Fruit fly (Drosophila melanogaster): ENCODE results near the gene CG2278.

CG2278 gene

dm6 chrX:8147649-8148048 is 22.4 kb downstream of the CG2278 start, which contains the start of gene CG15336:
Gene CG15336, plus strand, starts transcription at chrX:8147949.
- no peak for TF ChIP-seq Sin3A (optimal IDR thresholded peaks at IDR 0.05)
- no peak for TF ChIP-seq ttk (optimal IDR thresholded peaks at IDR 0.05)
- no peak for TF ChIP-seq psq (optimal IDR thresholded peaks at IDR 0.05)
- no peak for TF ChIP-seq Myc (optimal IDR thresholded peaks at IDR 0.05)
- no peak for TF ChIP-seq insv (optimal IDR thresholded peaks at IDR 0.05)
- TF ChIP-seq h (optimal IDR thresholded peaks at IDR 0.05), result no peak

DNA sequence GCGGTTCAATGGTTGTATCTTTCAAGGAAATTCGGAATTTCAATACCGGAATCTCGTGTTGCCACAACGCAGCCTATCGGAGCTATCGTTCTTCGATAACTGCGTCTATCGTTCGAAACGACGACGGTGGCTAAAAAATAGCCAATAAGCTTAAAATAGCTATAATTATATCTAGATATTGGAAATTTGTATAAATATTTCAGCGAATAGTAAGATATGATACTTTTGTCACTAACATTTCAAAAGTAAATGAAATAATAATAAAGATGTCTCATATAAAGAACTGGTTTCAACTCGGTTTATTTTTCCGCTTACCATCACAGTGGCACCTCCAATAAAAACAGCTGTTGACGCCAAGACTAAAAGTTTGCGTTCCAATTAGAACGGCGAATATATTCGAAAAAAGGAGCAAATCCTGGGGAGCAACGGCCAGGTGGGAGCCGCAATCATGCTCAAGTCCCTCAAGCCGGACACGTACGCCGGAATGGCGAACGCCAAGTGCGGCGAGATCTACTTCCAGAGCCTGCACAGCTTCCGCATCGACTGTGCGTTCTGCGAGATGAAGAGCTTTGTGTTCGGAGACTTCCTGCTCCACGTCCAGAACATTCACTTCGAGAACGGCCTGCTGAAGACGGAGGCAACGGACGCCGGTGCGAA is 24.4 kb downstream of the CG2278 start, which contains the start of the genes alpha-PheRS and CG2129:
Gene alpha-PheRS (minus strand): TSS at position 102 of the 657 bp plus-strand sequence.
Gene CG2129 (plus strand): TSS at position 339 of the 657 bp plus-strand sequence.
- TF ChIP-seq Myc (optimal IDR thresholded peaks at IDR 0.05), result no peak
- TF ChIP-seq Sin3A (optimal IDR thresholded peaks at IDR 0.05), result no peak
- TF ChIP-seq psq (optimal IDR thresholded peaks at IDR 0.05), result no peak
- TF ChIP-seq insv (optimal IDR thresholded peaks at IDR 0.05), result no peak
- TF ChIP-seq ttk (optimal IDR thresholded peaks at IDR 0.05), result no peak
- TF ChIP-seq h (optimal IDR thresholded peaks at IDR 0.05), result no peak

- TF ChIP-seq ttk (optimal IDR thresholded peaks at IDR 0.05) (no peak), h (optimal IDR thresholded peaks at IDR 0.05) (no peak), psq (optimal IDR thresholded peaks at IDR 0.05) (peak; percentile 13)
Observed at dm6 chrX:8143537-8143936, 26.5 kb downstream of the CG2278 start, which contains the start of gene CG17982. Gene CG17982, minus strand, starts transcription at chrX:8143835.

DNA sequence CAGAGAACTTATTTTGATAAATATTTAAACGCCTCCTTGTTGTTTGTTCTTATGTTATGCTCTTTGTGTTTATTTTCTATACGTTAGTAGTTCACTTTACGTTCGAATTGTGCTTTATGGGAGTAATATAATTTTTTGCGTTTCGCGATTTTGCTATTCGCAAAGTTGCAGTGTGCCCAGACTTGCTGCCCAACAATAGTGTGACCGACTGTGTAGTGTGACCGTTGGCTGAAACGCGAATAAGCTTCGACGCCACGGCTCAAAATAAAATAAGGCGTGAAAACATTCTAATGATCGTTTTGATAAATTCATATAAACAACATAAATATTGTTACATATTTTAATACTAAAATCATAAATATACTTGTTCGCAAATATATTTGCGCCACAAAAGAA is 28.0 kb downstream of the CG2278 start, which contains the start of gene Smox:
Gene Smox (minus strand): TSS at position 213 of the 396 bp plus-strand sequence.
- TF ChIP-seq insv (optimal IDR thresholded peaks at IDR 0.05) (no peak), Sin3A (optimal IDR thresholded peaks at IDR 0.05) (no peak), ttk (optimal IDR thresholded peaks at IDR 0.05) (no peak), psq (optimal IDR thresholded peaks at IDR 0.05) (no peak), h (optimal IDR thresholded peaks at IDR 0.05) (no peak), Myc (optimal IDR thresholded peaks at IDR 0.05) (no peak)

- TF ChIP-seq Sin3A (optimal IDR thresholded peaks at IDR 0.05) (no peak), ttk (optimal IDR thresholded peaks at IDR 0.05) (no peak), insv (optimal IDR thresholded peaks at IDR 0.05) (no peak), Myc (optimal IDR thresholded peaks at IDR 0.05) (no peak), h (optimal IDR thresholded peaks at IDR 0.05) (no peak), psq (optimal IDR thresholded peaks at IDR 0.05) (no peak)
Observed at dm6 chrX:8141353-8142066, 28.6 kb downstream of the CG2278 start.

dm6 chrX:8140707-8141106 is 29.4 kb downstream of the CG2278 start:
- TF ChIP-seq psq (optimal IDR thresholded peaks at IDR 0.05), result no peak
- TF ChIP-seq ttk (optimal IDR thresholded peaks at IDR 0.05), result no peak
- no peak for TF ChIP-seq Myc (optimal IDR thresholded peaks at IDR 0.05)
- TF ChIP-seq h (optimal IDR thresholded peaks at IDR 0.05), result no peak
- no peak for TF ChIP-seq Sin3A (optimal IDR thresholded peaks at IDR 0.05)
- no peak for TF ChIP-seq insv (optimal IDR thresholded peaks at IDR 0.05)

- TF ChIP-seq ttk (optimal IDR thresholded peaks at IDR 0.05), result no peak
- TF ChIP-seq insv (optimal IDR thresholded peaks at IDR 0.05), result no peak
- TF ChIP-seq psq (optimal IDR thresholded peaks at IDR 0.05), result no peak
- no peak for TF ChIP-seq h (optimal IDR thresholded peaks at IDR 0.05)
- no peak for TF ChIP-seq Myc (optimal IDR thresholded peaks at IDR 0.05)
- TF ChIP-seq Sin3A (optimal IDR thresholded peaks at IDR 0.05), result no peak
Observed at dm6 chrX:8137285-8137684, 32.8 kb downstream of the CG2278 start.

dm6 chrX:8135420-8135874 is 34.6 kb downstream of the CG2278 start, which contains the start of the genes cyr and CG2120:
Gene cyr, minus strand, starts transcription at chrX:8135713.
Gene CG2120, plus strand, starts transcription at chrX:8135824.
- TF ChIP-seq ttk (optimal IDR thresholded peaks at IDR 0.05), result no peak
- TF ChIP-seq psq (optimal IDR thresholded peaks at IDR 0.05), result no peak
- no peak for TF ChIP-seq insv (optimal IDR thresholded peaks at IDR 0.05)
- TF ChIP-seq Sin3A (optimal IDR thresholded peaks at IDR 0.05), result no peak
- TF ChIP-seq Myc (optimal IDR thresholded peaks at IDR 0.05), result no peak
- TF ChIP-seq h (optimal IDR thresholded peaks at IDR 0.05), result no peak

dm6 chrX:8131693-8132313 is 38.3 kb downstream of the CG2278 start, which contains the start of gene CG10958:
Gene CG10958, plus strand, starts transcription at chrX:8132285.
- no peak for TF ChIP-seq Myc (optimal IDR thresholded peaks at IDR 0.05)

DNA sequence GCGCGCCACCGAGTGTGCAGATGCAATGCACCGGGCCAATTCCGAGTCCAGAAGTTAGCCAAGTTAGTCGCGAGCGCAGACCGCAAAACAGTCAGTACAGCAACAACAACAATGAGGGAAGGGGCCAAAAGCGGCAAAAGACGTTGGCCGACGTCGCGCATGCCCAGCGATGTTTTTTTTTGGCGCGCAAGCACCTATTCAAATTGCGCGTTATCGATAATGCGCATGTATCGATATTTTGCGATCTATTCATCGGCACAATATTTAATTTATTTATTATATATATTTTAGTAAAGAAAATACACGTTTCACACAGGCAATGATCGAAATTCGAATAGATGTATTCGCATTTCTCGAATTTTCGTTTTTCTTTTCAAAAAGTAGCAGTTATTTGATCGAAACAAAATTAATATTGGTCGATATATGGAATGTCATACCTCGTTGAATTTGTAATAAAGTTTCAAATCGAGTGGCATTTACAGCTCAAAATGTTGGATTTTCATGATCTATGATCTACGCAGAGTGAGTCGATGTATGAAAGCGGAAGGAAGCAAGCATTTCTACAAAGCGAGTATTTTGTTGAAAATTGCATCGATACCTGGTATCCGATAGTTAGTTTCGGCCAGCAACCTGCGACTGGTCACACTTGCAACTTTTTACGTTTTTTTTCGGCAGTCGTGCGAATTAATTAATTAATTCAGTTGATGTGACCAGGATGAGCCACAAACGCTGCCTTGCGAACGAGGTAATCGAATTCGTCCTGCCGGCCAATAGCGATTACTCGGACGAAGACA is 40.7 kb downstream of the CG2278 start, which contains the start of gene CG2116:
Gene CG2116 (plus strand): TSS at position 609 of the 794 bp plus-strand sequence.
- no peak for TF ChIP-seq insv (optimal IDR thresholded peaks at IDR 0.05)
- no peak for TF ChIP-seq ttk (optimal IDR thresholded peaks at IDR 0.05)
- no peak for TF ChIP-seq psq (optimal IDR thresholded peaks at IDR 0.05)
- no peak for TF ChIP-seq Myc (optimal IDR thresholded peaks at IDR 0.05)
- no peak for TF ChIP-seq Sin3A (optimal IDR thresholded peaks at IDR 0.05)
- no peak for TF ChIP-seq h (optimal IDR thresholded peaks at IDR 0.05)

DNA sequence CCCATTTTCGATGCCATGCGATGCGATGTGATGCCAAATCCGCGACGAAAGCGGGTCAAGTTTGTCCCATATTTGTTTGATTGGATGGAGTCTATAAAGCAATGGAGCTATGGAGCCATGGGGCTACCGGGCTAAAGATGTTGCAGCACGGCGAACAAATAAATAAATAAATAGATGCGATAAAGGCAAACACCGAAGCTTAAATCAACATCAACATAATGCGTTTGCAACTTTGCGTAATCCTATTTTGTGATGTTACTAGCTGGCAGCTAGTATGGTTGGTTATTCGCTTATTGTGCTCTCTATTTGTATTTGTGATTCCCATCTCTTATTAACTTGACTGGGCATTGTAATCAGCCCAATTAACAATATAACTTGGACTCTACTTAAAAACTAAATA is 41.9 kb downstream of the CG2278 start:
- TF ChIP-seq insv (optimal IDR thresholded peaks at IDR 0.05) (no peak), ttk (optimal IDR thresholded peaks at IDR 0.05) (no peak), psq (optimal IDR thresholded peaks at IDR 0.05) (no peak), h (optimal IDR thresholded peaks at IDR 0.05) (no peak), Sin3A (optimal IDR thresholded peaks at IDR 0.05) (no peak), Myc (optimal IDR thresholded peaks at IDR 0.05) (no peak)
